Worm (Caenorhabditis elegans): ENCODE measurements around the gene ubc-9.
A peak's percentile ranks its signal among the peaks of the same experiment; 100 is the strongest.

Gene ubc-9

ce11 chrIV:4660151-4661041, 9.6 kb downstream of the ubc-9 start, which contains the start of the genes F29B9.11 and jmjd-1.2 (continued):
- no peak for TF ChIP-seq bed-1 (GFP tag; IDR thresholded peaks at IDR 0.05)
- TF ChIP-seq aptf-2 (GFP tag; conservative IDR thresholded peaks at IDR 0.05): peak; percentile 76
- peak; percentile 43 for TF ChIP-seq efl-1 (GFP tag; optimal IDR thresholded peaks at IDR 0.05)
- TF ChIP-seq B0336.3 (GFP tag; IDR thresholded peaks at IDR 0.05): peak; percentile 89
- peak; percentile 40 for TF ChIP-seq die-1 (tag; optimal IDR thresholded peaks at IDR 0.05)
- TF ChIP-seq ceh-58 (GFP tag; IDR thresholded peaks at IDR 0.05): no peak
- TF ChIP-seq somi-1 (GFP tag; optimal IDR thresholded peaks at IDR 0.05): peak; percentile 49
- peak; percentile 28 for TF ChIP-seq ztf-3 (GFP tag; optimal IDR thresholded peaks at IDR 0.05)
- peak; percentile 68 for TF ChIP-seq nhr-80 (tag; optimal IDR thresholded peaks at IDR 0.05)
- TF ChIP-seq nfya-2 (GFP tag; IDR thresholded peaks at IDR 0.05): no peak
- TF ChIP-seq attf-5 (GFP tag; optimal IDR thresholded peaks at IDR 0.05): peak; percentile 98
- TF ChIP-seq ztf-6 (GFP tag; IDR thresholded peaks at IDR 0.05): no peak
- TF ChIP-seq C17E4.6 (GFP tag; IDR thresholded peaks at IDR 0.05): peak; percentile 82; the same call in 1 of the 2 replicates
- TF ChIP-seq chd-7 (tag; optimal IDR thresholded peaks at IDR 0.05): peak; percentile 68
- no peak for TF ChIP-seq F52B5.7 (tag; optimal IDR thresholded peaks at IDR 0.05)
- peak; percentile 85 for TF ChIP-seq akir-1 (GFP tag; optimal IDR thresholded peaks at IDR 0.05)
- TF ChIP-seq unc-62 (GFP tag; optimal IDR thresholded peaks at IDR 0.05): no peak
- TF ChIP-seq sea-2 (GFP tag; IDR thresholded peaks at IDR 0.05): 0 out of 2 replicates have a peak, but pooled peaks have one; percentile 23
- TF ChIP-seq nhr-120 (GFP tag; IDR thresholded peaks at IDR 0.05): no peak
- TF ChIP-seq lag-1 (GFP tag; IDR thresholded peaks at IDR 0.05): no peak
- TF ChIP-seq mxl-1 (tag; optimal IDR thresholded peaks at IDR 0.05): no peak
- peak; percentile 85 for TF ChIP-seq D2030.7 (GFP tag; IDR thresholded peaks at IDR 0.05)
- TF ChIP-seq F10E7.11 (tag; optimal IDR thresholded peaks at IDR 0.05): no peak
- TF ChIP-seq unc-130 (GFP tag; optimal IDR thresholded peaks at IDR 0.05): peak; percentile 94
- TF ChIP-seq ztf-28 (GFP tag; IDR thresholded peaks at IDR 0.05): peak; percentile 88; the same call in 1 of the 2 replicates
- peak; percentile 57 for TF ChIP-seq atf-7 (tag; optimal IDR thresholded peaks at IDR 0.05)
- peak; percentile 73 for TF ChIP-seq attf-3 (GFP tag; conservative IDR thresholded peaks at IDR 0.05)
- TF ChIP-seq C06A6.2 (GFP tag; conservative IDR thresholded peaks at IDR 0.05): peak; percentile 77
- TF ChIP-seq F57A8.1 (GFP tag; optimal IDR thresholded peaks at IDR 0.05): no peak
- TF ChIP-seq hlh-26 (GFP tag; conservative IDR thresholded peaks at IDR 0.05): no peak
- no peak for TF ChIP-seq fkh-3 (tag; optimal IDR thresholded peaks at IDR 0.05)
- TF ChIP-seq lin-35 (GFP tag; optimal IDR thresholded peaks at IDR 0.05): peak in 1 of 3 experiments; percentile 67
- TF ChIP-seq mes-4 (tag; optimal IDR thresholded peaks at IDR 0.05): no peak
- TF ChIP-seq lin-54 (GFP tag; optimal IDR thresholded peaks at IDR 0.05): peak; percentile 86
- TF ChIP-seq mel-28 (tag; optimal IDR thresholded peaks at IDR 0.05; ENCODE audit: borderline replicate concordance): no peak
- peak; percentile 83 for TF ChIP-seq Y95B8A.8 (GFP tag; IDR thresholded peaks at IDR 0.05)
- peak; percentile 88 for TF ChIP-seq athp-1 (tag; optimal IDR thresholded peaks at IDR 0.05)
- peak; percentile 55 for TF ChIP-seq madf-8 (GFP tag; conservative IDR thresholded peaks at IDR 0.05)
- TF ChIP-seq nhr-90 (tag; optimal IDR thresholded peaks at IDR 0.05): peak; percentile 17
- TF ChIP-seq F33H1.4 (GFP tag; IDR thresholded peaks at IDR 0.05): peak; percentile 97
- TF ChIP-seq ama-1 (optimal IDR thresholded peaks at IDR 0.05): no peak
- no peak for TF ChIP-seq ama-1 (GFP tag; optimal IDR thresholded peaks at IDR 0.05)
- TF ChIP-seq ztf-26 (tag; optimal IDR thresholded peaks at IDR 0.05): peak; percentile 81
- no peak for TF ChIP-seq rpc-1 (optimal IDR thresholded peaks at IDR 0.05)
- TF ChIP-seq rpc-1 (tag; optimal IDR thresholded peaks at IDR 0.05): no peak
- no peak for TF ChIP-seq snpc-1.1 (tag; optimal IDR thresholded peaks at IDR 0.05; ENCODE audit: insufficient read depth)
- TF ChIP-seq madf-6 (GFP tag; IDR thresholded peaks at IDR 0.05): peak; percentile 87
- TF ChIP-seq T26A5.8 (tag; optimal IDR thresholded peaks at IDR 0.05): no peak
- peak; percentile 75; the same call in 1 of the 2 replicates for TF ChIP-seq madf-3 (GFP tag; IDR thresholded peaks at IDR 0.05)

Measured in whole organism, young adult.